Fruit fly (Drosophila melanogaster) whole organism, embryonic: ENCODE data around the gene sqh.

Experiments
- Bteb2 ChIP-seq: fragments of 200-800 bp; sonication (Bioruptor generic); optimal IDR thresholded peaks from 2 replicates; lab custom pipeline; 2016; ENCODE audit warnings: missing biosample characterization, missing genetic modification characterization
- CG10431 ChIP-seq: fragments of 200-800 bp; sonication (Bioruptor generic); optimal IDR thresholded peaks from 3 replicates; lab custom pipeline; 2018; ENCODE audit warnings: missing biosample characterization, mild to moderate bottlenecking, missing genetic modification characterization
- CG10565 ChIP-seq: fragments of 200-800 bp; sonication (Bioruptor generic); optimal IDR thresholded peaks from 3 replicates; lab custom pipeline; 2016; ENCODE audit warnings: missing biosample characterization, mild to moderate bottlenecking, missing genetic modification characterization
- CG11504 ChIP-seq: fragments of 200-800 bp; sonication (Bioruptor generic); optimal IDR thresholded peaks from 3 replicates; lab custom pipeline; 2019; ENCODE audit warnings: missing biosample characterization, mild to moderate bottlenecking, missing genetic modification characterization, moderate library complexity
- CG12071 ChIP-seq: fragments of 200-800 bp; sonication (Bioruptor generic); optimal IDR thresholded peaks from 3 replicates; lab custom pipeline; 2018; ENCODE audit warnings: missing biosample characterization, mild to moderate bottlenecking, missing genetic modification characterization
- CG12942 ChIP-seq: fragments of 200-800 bp; sonication (Bioruptor generic); optimal IDR thresholded peaks from 3 replicates; lab custom pipeline; 2016; ENCODE audit warnings: missing biosample characterization, missing genetic modification characterization
- CG14965 ChIP-seq: fragments of 200-800 bp; sonication (Bioruptor generic); optimal IDR thresholded peaks from 2 replicates; lab custom pipeline; 2016; ENCODE audit warnings: missing biosample characterization, missing genetic modification characterization, borderline replicate concordance
- CG1647 ChIP-seq: fragments of 200-800 bp; sonication (Bioruptor generic); optimal IDR thresholded peaks from 3 replicates; lab custom pipeline; 2016; ENCODE audit warnings: missing biosample characterization, missing genetic modification characterization
- CG16863 ChIP-seq: fragments of 200-800 bp; sonication (Bioruptor generic); optimal IDR thresholded peaks from 3 replicates; lab custom pipeline; 2016; ENCODE audit warnings: missing biosample characterization, missing genetic modification characterization
- CG2202 ChIP-seq: fragments of 200-800 bp; sonication (Bioruptor generic); optimal IDR thresholded peaks from 2 replicates; lab custom pipeline; 2018; ENCODE audit warnings: missing biosample characterization, mild to moderate bottlenecking, missing genetic modification characterization
- CG4360 ChIP-seq: fragments of 200-800 bp; sonication (Bioruptor generic); IDR thresholded peaks from 2 replicates; pipeline ENCODE4 v1.3.6; 2022; ENCODE audit warnings: missing biosample characterization, missing genetic modification characterization
- CG4404 ChIP-seq: fragments of 200-800 bp; sonication (Bioruptor generic); IDR thresholded peaks from 2 replicates; pipeline ENCODE4 v1.3.6; 2022; ENCODE audit warnings: missing biosample characterization, missing genetic modification characterization
- CG4617 ChIP-seq: fragments of 200-800 bp; sonication (Bioruptor generic); optimal IDR thresholded peaks from 3 replicates; lab custom pipeline; 2016; ENCODE audit warnings: missing biosample characterization, missing genetic modification characterization, borderline replicate concordance
- CG4854 ChIP-seq: fragments of 200-800 bp; sonication (Bioruptor generic); optimal IDR thresholded peaks from 2 replicates; lab custom pipeline; 2016; ENCODE audit warnings: missing biosample characterization, missing genetic modification characterization, inconsistent platforms
- CG5180 ChIP-seq: fragments of 200-800 bp; sonication (Bioruptor generic); optimal IDR thresholded peaks from 3 replicates; lab custom pipeline; 2017; ENCODE audit warnings: missing biosample characterization, missing genetic modification characterization, mild to moderate bottlenecking, moderate library complexity, missing genetic modification reagents
- CG5245 ChIP-seq: fragments of 200-800 bp; sonication (Bioruptor generic); optimal IDR thresholded peaks from 3 replicates; lab custom pipeline; 2016; ENCODE audit warnings: missing biosample characterization, missing genetic modification characterization
- CG9437 ChIP-seq: fragments of 200-800 bp; sonication (Bioruptor generic); optimal IDR thresholded peaks from 2 replicates; lab custom pipeline; 2018; ENCODE audit warnings: missing biosample characterization, mild to moderate bottlenecking, missing genetic modification characterization
- CoRest ChIP-seq: fragments of 200-800 bp; sonication (Bioruptor generic); optimal IDR thresholded peaks from 3 replicates; lab custom pipeline; 2018; ENCODE audit warnings: missing biosample characterization, mild to moderate bottlenecking, missing genetic modification characterization, moderate library complexity
- Dad ChIP-seq: fragments of 200-800 bp; sonication (Bioruptor generic); optimal IDR thresholded peaks from 3 replicates; lab custom pipeline; 2016; ENCODE audit warnings: missing biosample characterization, missing genetic modification characterization
- Drgx ChIP-seq: fragments of 200-800 bp; sonication (Bioruptor generic); IDR thresholded peaks from 2 replicates; pipeline ENCODE4 v1.3.6; 2022; ENCODE audit warnings: missing biosample characterization, missing genetic modification characterization
- Ets65A ChIP-seq: fragments of 200-800 bp; sonication (Bioruptor generic); peaks from one replicate; lab custom pipeline; 2016; ENCODE audit warnings: missing biosample characterization, missing genetic modification characterization
- Gsc ChIP-seq: fragments of 200-800 bp; sonication (Bioruptor generic); IDR thresholded peaks from 2 replicates; pipeline ENCODE4 v1.3.6; 2022; ENCODE audit warnings: missing biosample characterization, missing genetic modification characterization
- HmgD ChIP-seq: fragments of 200-800 bp; sonication (Bioruptor generic); optimal IDR thresholded peaks from 3 replicates; lab custom pipeline; 2016; ENCODE audit warnings: missing biosample characterization, missing genetic modification characterization
- Max ChIP-seq: fragments of 200-800 bp; sonication (Bioruptor generic); optimal IDR thresholded peaks from 2 replicates; lab custom pipeline; 2016; ENCODE audit warnings: missing biosample characterization, mild to moderate bottlenecking, missing genetic modification characterization
- Sox102F ChIP-seq: fragments of 200-800 bp; sonication (Bioruptor generic); optimal IDR thresholded peaks from 2 replicates; lab custom pipeline; 2018; ENCODE audit warnings: missing biosample characterization, mild to moderate bottlenecking, missing genetic modification characterization, moderate library complexity
- bowl ChIP-seq: fragments of 200-800 bp; sonication (Bioruptor generic); IDR thresholded peaks from 2 replicates; pipeline ENCODE4 v1.3.6; 2022; ENCODE audit warnings: missing biosample characterization, missing genetic modification characterization
- br ChIP-seq: fragments of >200 bp; optimal IDR thresholded peaks from 2 replicates; lab custom pipeline; 2017
- chif ChIP-seq, 2 experiments: fragments of 200-800 bp; sonication (Bioruptor generic); optimal IDR thresholded peaks; 3 replicates each; lab custom pipeline; 2016; ENCODE audit warnings: missing biosample characterization in 2 of 2, missing genetic modification characterization in 2 of 2
- corto ChIP-seq: fragments of 200-800 bp; sonication (Bioruptor generic); optimal IDR thresholded peaks from 2 replicates; lab custom pipeline; 2016; ENCODE audit warnings: missing biosample characterization, mild to moderate bottlenecking, missing genetic modification characterization, moderate library complexity
- crp ChIP-seq, 2 experiments: fragments of 200-800 bp; sonication (Bioruptor generic); optimal IDR thresholded peaks; 2 replicates in 1 of 2; 3 replicates in 1 of 2; lab custom pipeline; 2017; ENCODE audit warnings: missing biosample characterization in 2 of 2, missing genetic modification characterization in 2 of 2, mild to moderate bottlenecking in 1 of 2, moderate library complexity in 1 of 2
- da ChIP-seq: fragments of 200-800 bp; sonication (Bioruptor generic); optimal IDR thresholded peaks from 2 replicates; lab custom pipeline; 2016; ENCODE audit warnings: missing biosample characterization, missing genetic modification characterization
- ewg ChIP-seq: fragments of 200-800 bp; sonication (Bioruptor generic); optimal IDR thresholded peaks from 3 replicates; lab custom pipeline; 2017; ENCODE audit warnings: mild to moderate bottlenecking, missing biosample characterization, missing genetic modification reagents, missing genetic modification characterization
- fru ChIP-seq: fragments of >200 bp; optimal IDR thresholded peaks from 2 replicates; lab custom pipeline; 2017
- fu2 ChIP-seq: fragments of 200-800 bp; sonication (Bioruptor generic); optimal IDR thresholded peaks from 2 replicates; lab custom pipeline; 2016; ENCODE audit warnings: missing biosample characterization, missing genetic modification characterization
- gt ChIP-seq: fragments of 200-800 bp; sonication (Bioruptor generic); IDR thresholded peaks from 2 replicates; pipeline ENCODE4 v1.3.6; 2022; ENCODE audit warnings: missing biosample characterization, missing genetic modification characterization
- jing ChIP-seq: fragments of 200-800 bp; sonication (Bioruptor generic); optimal IDR thresholded peaks from 2 replicates; lab custom pipeline; 2018; ENCODE audit warnings: missing biosample characterization, mild to moderate bottlenecking, missing genetic modification characterization
- luna ChIP-seq: fragments of 200-800 bp; sonication (Bioruptor generic); optimal IDR thresholded peaks from 2 replicates; lab custom pipeline; 2016; ENCODE audit warnings: missing biosample characterization, missing genetic modification characterization
- oc ChIP-seq: fragments of 200-800 bp; sonication (Bioruptor generic); optimal IDR thresholded peaks from 2 replicates; lab custom pipeline; 2018; ENCODE audit warnings: missing biosample characterization, mild to moderate bottlenecking, missing genetic modification characterization, moderate library complexity
- org-1 ChIP-seq: fragments of 200-800 bp; sonication (Bioruptor generic); optimal IDR thresholded peaks from 2 replicates; lab custom pipeline; 2017; ENCODE audit warnings: missing biosample characterization, missing genetic modification characterization
- repo ChIP-seq: fragments of 200-800 bp; sonication (Bioruptor generic); optimal IDR thresholded peaks from 2 replicates; lab custom pipeline; 2016; ENCODE audit warnings: missing biosample characterization, missing genetic modification characterization
- salm ChIP-seq: fragments of 200-800 bp; sonication (Bioruptor generic); optimal IDR thresholded peaks from 2 replicates; lab custom pipeline; 2018; ENCODE audit warnings: missing biosample characterization, mild to moderate bottlenecking, missing genetic modification characterization
- sc ChIP-seq, 3 experiments: fragments of >200 bp in 2 of 3; fragments of 200-800 bp in 1 of 3; sonication (Bioruptor generic) in 1 of 3; optimal IDR thresholded peaks; 2 replicates in 2 of 3; 3 replicates in 1 of 3; lab custom pipeline; 2017; ENCODE audit warnings: mild to moderate bottlenecking in 1 of 3, missing biosample characterization in 1 of 3, missing genetic modification characterization in 1 of 3, missing genetic modification reagents in 1 of 3
- seq ChIP-seq: fragments of 200-800 bp; sonication (Bioruptor generic); IDR thresholded peaks from 2 replicates; pipeline ENCODE4 v1.3.6; 2022; ENCODE audit warnings: missing biosample characterization, missing genetic modification characterization
- sim ChIP-seq: fragments of 200-800 bp; sonication (Bioruptor generic); IDR thresholded peaks from 2 replicates; pipeline ENCODE4 v1.3.6; 2022; ENCODE audit warnings: missing biosample characterization, missing genetic modification characterization
- sima ChIP-seq: fragments of 200-800 bp; sonication (Bioruptor generic); optimal IDR thresholded peaks from 2 replicates; lab custom pipeline; 2016; ENCODE audit warnings: missing biosample characterization, missing genetic modification characterization
- tap ChIP-seq: fragments of 200-800 bp; optimal IDR thresholded peaks from 3 replicates; lab custom pipeline; 2019; ENCODE audit warnings: missing biosample characterization, mild to moderate bottlenecking, missing genetic modification characterization, moderate library complexity
- vfl ChIP-seq: fragments of 200-800 bp; sonication (Bioruptor generic); optimal IDR thresholded peaks from 2 replicates; lab custom pipeline; 2016; ENCODE audit warnings: missing biosample characterization, missing genetic modification characterization
- vnd ChIP-seq: fragments of 200-800 bp; sonication (Bioruptor generic); IDR thresholded peaks from 3 replicates; pipeline ENCODE4 v1.3.6; 2022; ENCODE audit warnings: missing biosample characterization, missing genetic modification characterization; ENCODE audit not compliant: partially characterized antibody
- wor ChIP-seq: fragments of 200-800 bp; sonication (Bioruptor generic); IDR thresholded peaks from 2 replicates; pipeline ENCODE4 v1.3.6; 2022; ENCODE audit warnings: missing biosample characterization, missing genetic modification characterization
- zfh2 ChIP-seq: fragments of 200-800 bp; sonication (Bioruptor generic); optimal IDR thresholded peaks from 2 replicates; lab custom pipeline; 2016; ENCODE audit warnings: missing biosample characterization, missing genetic modification characterization

sqh gene

DNA sequence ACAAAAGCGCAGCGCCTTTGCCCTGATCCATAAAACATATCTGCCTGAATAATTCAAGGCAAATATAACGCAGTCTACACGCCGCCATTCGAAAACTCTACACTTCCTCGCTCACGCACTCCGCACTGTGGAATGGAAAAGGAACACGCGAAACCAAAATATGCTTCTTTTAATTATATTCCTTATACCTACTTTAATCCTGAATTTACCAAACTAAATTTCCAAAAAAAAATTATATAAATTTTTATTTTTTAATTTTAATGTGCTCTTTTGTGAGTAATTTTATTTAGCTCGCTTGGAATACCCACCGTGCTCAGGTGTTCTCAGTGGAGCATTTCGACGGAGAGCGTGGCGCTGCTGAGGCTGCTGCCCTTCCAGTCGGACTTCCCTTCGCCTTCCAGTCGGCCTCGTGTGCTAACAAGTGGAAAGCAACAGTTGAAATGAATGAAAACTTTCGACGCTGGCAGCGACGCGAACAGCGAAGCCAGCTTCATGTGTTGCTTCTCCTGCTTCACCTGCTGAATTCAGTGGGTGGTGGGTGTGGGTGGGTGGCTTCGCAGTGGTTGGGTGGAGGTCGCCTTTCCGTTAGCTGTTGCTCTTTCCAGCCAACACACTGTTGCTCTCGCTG, 31.6 kb downstream of the sqh start (continued):
- TF ChIP-seq CG2202 (no peak), luna (GFP tag; lab: Kevin White, UChicago) (no peak), da (GFP tag; lab: Kevin White, UChicago) (no peak), Gsc (GFP tag; lab: Robert Waterston, UW) (peak; percentile 71), repo (GFP tag; lab: Kevin White, UChicago) (no peak), CG10565 (GFP tag; lab: Kevin White, UChicago) (no peak), ewg (GFP tag; lab: Kevin White, UChicago) (peak; percentile 70), Sox102F (GFP tag; lab: Kevin White, UChicago) (peak; percentile 88), CG14965 (no peak), vnd (GFP tag; lab: Robert Waterston, UW) (no peak), sim (GFP tag; lab: Robert Waterston, UW) (peak; percentile 38; the same call in 1 of the 2 replicates), Ets65A (GFP tag; lab: Kevin White, UChicago) (peak; percentile 93), HmgD (GFP tag; lab: Kevin White, UChicago) (no peak), chif (GFP tag; optimal IDR thresholded peaks at IDR 0.05; lab: Kevin White, UChicago) (peak in 1 of 2 experiments; percentile 6), zfh2 (GFP tag; lab: Kevin White, UChicago) (peak; percentile 24), Drgx (GFP tag; lab: Robert Waterston, UW) (peak; percentile 87), CG4617 (GFP tag; lab: Kevin White, UChicago) (no peak), bowl (GFP tag; lab: Robert Waterston, UW) (peak; percentile 79; the same call in 1 of the 2 replicates), org-1 (GFP tag; lab: Kevin White, UChicago) (peak; percentile 76), jing (GFP tag; lab: Kevin White, UChicago) (peak; percentile 25), wor (GFP tag; lab: Robert Waterston, UW) (peak; percentile 87), br (no peak), oc (tag; lab: Kevin White, UChicago) (peak; percentile 71), CG1647 (GFP tag; lab: Kevin White, UChicago) (no peak), seq (GFP tag; lab: Robert Waterston, UW) (peak; percentile 83), sima (GFP tag; lab: Kevin White, UChicago) (no peak), Max (peak; percentile 51), CG4854 (GFP tag; lab: Kevin White, UChicago) (peak; percentile 34), CG10431 (no peak), gt (0 out of 2 replicates have a peak, but pooled peaks have one; percentile 53), CG4404 (GFP tag; lab: Robert Waterston, UW) (peak; percentile 73), sc (optimal IDR thresholded peaks at IDR 0.05; lab: Kevin White, UChicago) (no peak), sc (GFP tag; optimal IDR thresholded peaks at IDR 0.05; lab: Kevin White, UChicago) (peak; percentile 32), salm (tag; lab: Kevin White, UChicago) (no peak), CG4360 (GFP tag; lab: Robert Waterston, UW) (0 out of 2 replicates have a peak, but pooled peaks have one; percentile 27), tap (tag; lab: Kevin White, UChicago) (peak; percentile 59), fu2 (no peak), vfl (GFP tag; lab: Kevin White, UChicago) (peak; percentile 20), crp (GFP tag; optimal IDR thresholded peaks at IDR 0.05; lab: Kevin White, UChicago) (peak in 1 of 2 experiments; percentile 29), CG16863 (GFP tag; lab: Kevin White, UChicago) (no peak), CG9437 (peak; percentile 60), CG12071 (GFP tag; lab: Kevin White, UChicago) (peak; percentile 24), fru (no peak), CoRest (tag; lab: Kevin White, UChicago) (peak; percentile 82), CG5245 (GFP tag; lab: Kevin White, UChicago) (peak; percentile 28), Dad (peak; percentile 16), CG12942 (peak; percentile 46), CG5180 (GFP tag; lab: Kevin White, UChicago) (peak; percentile 24), Bteb2 (GFP tag; lab: Kevin White, UChicago) (peak; percentile 28), CG11504 (tag; lab: Kevin White, UChicago) (peak; percentile 89), corto (GFP tag; lab: Kevin White, UChicago) (no peak)
